Worm (Caenorhabditis elegans) whole organism, young adult: ENCODE data around the gene F40G9.5.
A peak's percentile ranks its signal among the peaks of the same experiment; 100 is the strongest.

Experiments used
- B0035.1 ChIP-seq: sonication (generic microtip); optimal IDR thresholded peaks from 2 replicates; lab custom pipeline; 2016; ENCODE audit warnings: missing genetic modification characterization, mild to moderate bottlenecking, missing compliant biosample characterization, missing genotype, missing genetic modification reagents
- F22D6.2 ChIP-seq: sonication (generic microtip); optimal IDR thresholded peaks from 2 replicates; lab custom pipeline; 2016; ENCODE audit warnings: mild to moderate bottlenecking, missing genetic modification characterization, missing compliant biosample characterization
- F23B12.7 ChIP-seq: sonication (generic microtip); optimal IDR thresholded peaks from 2 replicates; lab custom pipeline; 2017; ENCODE audit warnings: missing genetic modification characterization, mild to moderate bottlenecking, missing compliant biosample characterization, antibody characterized with exemption, moderate library complexity; ENCODE audit not compliant: insufficient read depth
- T07F8.4 ChIP-seq: sonication (generic microtip); optimal IDR thresholded peaks from 2 replicates; lab custom pipeline; 2016; ENCODE audit warnings: mild to moderate bottlenecking, missing genetic modification characterization, moderate library complexity, missing compliant biosample characterization
- Y53G8AR.9 ChIP-seq: fragments of 200-800 bp; sonication (Bioruptor generic); conservative IDR thresholded peaks from 2 replicates; pipeline ENCODE4 v1.3.6; 2022; ENCODE audit warnings: missing genetic modification reagents, missing genetic modification characterization, missing compliant biosample characterization
- Y79H2A.3 ChIP-seq: fragments of 200-800 bp; sonication (Bioruptor generic); conservative IDR thresholded peaks from 2 replicates; pipeline ENCODE4 v1.3.6; 2022; ENCODE audit warnings: missing genetic modification reagents, missing genetic modification characterization, missing compliant biosample characterization
- ZK185.1 ChIP-seq: sonication (generic microtip); optimal IDR thresholded peaks from 2 replicates; lab custom pipeline; 2016; ENCODE audit warnings: mild to moderate bottlenecking, missing genetic modification characterization, missing compliant biosample characterization; ENCODE audit not compliant: poor library complexity, severe bottlenecking
- akir-1 ChIP-seq: fragments of 200-800 bp; sonication (Bioruptor generic); optimal IDR thresholded peaks from 2 replicates; lab custom pipeline; 2018; ENCODE audit warnings: mild to moderate bottlenecking, missing genetic modification characterization, moderate library complexity, missing compliant biosample characterization
- ama-1 ChIP-seq, 3 experiments: fragments of 150-350 bp in 1 of 3; sonication (generic microtip) in 2 of 3; optimal IDR thresholded peaks; 2 replicates each; lab custom pipeline; 2014 to 2018; ENCODE audit warnings: missing biosample characterization in 2 of 3, missing genetic modification characterization in 2 of 3, missing genetic modification reagents in 2 of 3
- atf-7 ChIP-seq: sonication (generic microtip); optimal IDR thresholded peaks from 2 replicates; lab custom pipeline; 2017; ENCODE audit warnings: mild to moderate bottlenecking, missing genetic modification characterization, missing compliant biosample characterization
- athp-1 ChIP-seq: sonication (generic microtip); optimal IDR thresholded peaks from 2 replicates; lab custom pipeline; 2017; ENCODE audit warnings: mild to moderate bottlenecking, missing genetic modification characterization, missing compliant biosample characterization
- attf-3 ChIP-seq: fragments of 200-800 bp; sonication (Bioruptor generic); conservative IDR thresholded peaks from 2 replicates; pipeline ENCODE4 v1.3.6; 2022; ENCODE audit warnings: missing genetic modification reagents, missing genetic modification characterization, missing compliant biosample characterization
- attf-5 ChIP-seq: fragments of 200-800 bp; sonication (Bioruptor generic); optimal IDR thresholded peaks from 2 replicates; lab custom pipeline; 2018; ENCODE audit warnings: mild to moderate bottlenecking, missing genetic modification characterization, missing compliant biosample characterization
- cebp-1 ChIP-seq, 2 experiments: fragments of 200-800 bp in 1 of 2; sonication (Bioruptor generic) in 1 of 2; sonication (generic microtip) in 1 of 2; IDR thresholded peaks in 1 of 2; optimal IDR thresholded peaks in 1 of 2; 2 replicates each; pipeline versions ENCODE4 v1.3.6 to Lab custom; 2017 to 2022; ENCODE audit warnings: missing compliant biosample characterization in 2 of 2, missing genetic modification characterization in 2 of 2, mild to moderate bottlenecking in 1 of 2, missing genetic modification reagents in 1 of 2, moderate library complexity in 1 of 2
- ceh-40 ChIP-seq: fragments of 200-800 bp; sonication (Bioruptor generic); IDR thresholded peaks from 2 replicates; pipeline ENCODE4 v1.3.6; 2022; ENCODE audit warnings: missing genetic modification characterization, missing compliant biosample characterization
- chd-7 ChIP-seq: sonication (generic microtip); optimal IDR thresholded peaks from 2 replicates; lab custom pipeline; 2016; ENCODE audit warnings: mild to moderate bottlenecking, missing genetic modification characterization, moderate library complexity, missing compliant biosample characterization
- dpff-1 ChIP-seq: sonication (generic microtip); optimal IDR thresholded peaks from 2 replicates; lab custom pipeline; 2017; ENCODE audit warnings: mild to moderate bottlenecking, missing genetic modification characterization, missing compliant biosample characterization
- dpl-1 ChIP-seq: fragments of 150-350 bp; optimal IDR thresholded peaks from 2 replicates; lab custom pipeline; 2014; ENCODE audit warnings: missing biosample characterization, missing genetic modification reagents, missing genetic modification characterization
- ekl-4 ChIP-seq: fragments of 200-800 bp; sonication (Bioruptor generic); IDR thresholded peaks from 2 replicates; pipeline ENCODE4 v1.3.6; 2022; ENCODE audit warnings: missing genetic modification reagents, missing genetic modification characterization, missing compliant biosample characterization
- hlh-12 ChIP-seq: sonication (generic microtip); optimal IDR thresholded peaks from 2 replicates; lab custom pipeline; 2016; ENCODE audit warnings: missing genetic modification characterization, missing compliant biosample characterization
- hlh-26 ChIP-seq: fragments of 200-800 bp; sonication (Bioruptor generic); conservative IDR thresholded peaks from 2 replicates; pipeline ENCODE4 v1.3.6; 2022; ENCODE audit warnings: missing genetic modification reagents, missing genetic modification characterization, missing compliant biosample characterization
- lag-1 ChIP-seq: fragments of 200-800 bp; sonication (Bioruptor generic); IDR thresholded peaks from 2 replicates; pipeline ENCODE4 v1.3.6; 2022; ENCODE audit warnings: missing genetic modification reagents, missing genetic modification characterization, missing compliant biosample characterization
- lin-26 ChIP-seq: fragments of 200-800 bp; sonication (Bioruptor generic); IDR thresholded peaks from 2 replicates; pipeline ENCODE4 v1.3.6; 2022; ENCODE audit warnings: missing genetic modification reagents, missing genetic modification characterization, missing compliant biosample characterization
- lin-40 ChIP-seq: sonication (generic microtip); optimal IDR thresholded peaks from 2 replicates; lab custom pipeline; 2016; ENCODE audit warnings: missing genetic modification characterization, mild to moderate bottlenecking, missing compliant biosample characterization, missing genotype, missing genetic modification reagents
- lsl-1 ChIP-seq: fragments of 200-800 bp; sonication (Bioruptor generic); optimal IDR thresholded peaks from 2 replicates; lab custom pipeline; 2018; ENCODE audit warnings: mild to moderate bottlenecking, missing genetic modification characterization, moderate library complexity, missing compliant biosample characterization
- lsy-27 ChIP-seq: sonication (generic microtip); optimal IDR thresholded peaks from 2 replicates; lab custom pipeline; 2017; ENCODE audit warnings: missing genetic modification characterization, mild to moderate bottlenecking, missing compliant biosample characterization, antibody characterized with exemption, missing genotype, borderline replicate concordance; ENCODE audit not compliant: insufficient read depth
- nhr-179 ChIP-seq: sonication (generic microtip); optimal IDR thresholded peaks from 2 replicates; lab custom pipeline; 2016; ENCODE audit warnings: mild to moderate bottlenecking, missing genetic modification characterization, missing compliant biosample characterization
- nhr-80 ChIP-seq: sonication (generic microtip); optimal IDR thresholded peaks from 2 replicates; lab custom pipeline; 2016; ENCODE audit warnings: missing genetic modification characterization, missing compliant biosample characterization
- pbrm-1 ChIP-seq: fragments of 200-800 bp; sonication (Bioruptor generic); IDR thresholded peaks from 2 replicates; pipeline ENCODE4 v1.3.6; 2022; ENCODE audit warnings: missing genetic modification reagents, missing genetic modification characterization, missing compliant biosample characterization
- rec-8 ChIP-seq, 2 experiments: sonication (generic microtip); optimal IDR thresholded peaks; 2 replicates each; lab custom pipeline; 2016; ENCODE audit warnings: mild to moderate bottlenecking in 2 of 2, missing genetic modification characterization in 2 of 2, missing genetic modification reagents in 2 of 2, missing genotype in 2 of 2, missing biosample characterization in 1 of 2, missing compliant biosample characterization in 1 of 2, moderate library complexity in 1 of 2
- repo-1 ChIP-seq: sonication (generic microtip); optimal IDR thresholded peaks from 2 replicates; lab custom pipeline; 2017; ENCODE audit warnings: mild to moderate bottlenecking, missing genetic modification characterization, missing compliant biosample characterization
- sdz-38 ChIP-seq: sonication (generic microtip); optimal IDR thresholded peaks from 2 replicates; lab custom pipeline; 2016; ENCODE audit warnings: missing genotype, missing genetic modification characterization, missing compliant biosample characterization
- sptf-2 ChIP-seq: fragments of 200-800 bp; sonication (Bioruptor generic); optimal IDR thresholded peaks from 2 replicates; lab custom pipeline; 2018; ENCODE audit warnings: mild to moderate bottlenecking, missing genetic modification characterization, missing compliant biosample characterization
- tbp1 ChIP-seq: fragments of 200-800 bp; sonication (Bioruptor generic); optimal IDR thresholded peaks from 2 replicates; lab custom pipeline; 2018; ENCODE audit warnings: mild to moderate bottlenecking, missing genetic modification characterization, missing compliant biosample characterization
- tbx-9 ChIP-seq: sonication (generic microtip); optimal IDR thresholded peaks from 2 replicates; lab custom pipeline; 2016; ENCODE audit warnings: borderline replicate concordance, missing genetic modification characterization, inconsistent platforms, missing compliant biosample characterization
- tlf-1 ChIP-seq: fragments of 200-800 bp; sonication (Bioruptor generic); optimal IDR thresholded peaks from 2 replicates; lab custom pipeline; 2018; ENCODE audit warnings: mild to moderate bottlenecking, missing genetic modification characterization, missing compliant biosample characterization
- unc-62 ChIP-seq: fragments of 150-350 bp; optimal IDR thresholded peaks from 2 replicates; lab custom pipeline; 2014; ENCODE audit warnings: missing biosample characterization, missing genetic modification reagents, missing genetic modification characterization
- zfh-2 ChIP-seq: fragments of 200-800 bp; sonication (Bioruptor generic); conservative IDR thresholded peaks from 2 replicates; pipeline ENCODE4 v1.3.6; 2022; ENCODE audit warnings: missing genetic modification reagents, missing genetic modification characterization, missing compliant biosample characterization
- ztf-22 ChIP-seq: fragments of 200-800 bp; sonication (Bioruptor generic); optimal IDR thresholded peaks from 2 replicates; lab custom pipeline; 2018; ENCODE audit warnings: mild to moderate bottlenecking, missing genetic modification characterization, moderate library complexity, missing compliant biosample characterization
- ztf-26 ChIP-seq: sonication (generic microtip); optimal IDR thresholded peaks from 2 replicates; lab custom pipeline; 2017; ENCODE audit warnings: missing genetic modification characterization, missing compliant biosample characterization
- ztf-6 ChIP-seq: fragments of 200-800 bp; sonication (Bioruptor generic); IDR thresholded peaks from 2 replicates; pipeline ENCODE4 v1.3.6; 2022; ENCODE audit warnings: missing genetic modification reagents, missing genetic modification characterization, missing compliant biosample characterization

Gene F40G9.5

ce11 chrIII:188426-188888 lies 7.4 kb downstream of the F40G9.5 start, which contains the start of gene ubc-20 (continued):
- TF ChIP-seq attf-5 (GFP tag; lab: Kevin White, UChicago) (peak; percentile 70), T07F8.4 (tag; lab: Kevin White, UChicago) (no peak), attf-3 (GFP tag; lab: Robert Waterston, UW) (peak; percentile 95), ceh-40 (GFP tag; lab: Robert Waterston, UW) (no peak), hlh-26 (no peak), ztf-22 (no peak), tbp1 (GFP tag; lab: Kevin White, UChicago) (no peak)

ce11 chrIII:189280-189679 lies 8.2 kb downstream of the F40G9.5 start:
- TF ChIP-seq cebp-1 (GFP tag; IDR thresholded peaks at IDR 0.05; lab: Robert Waterston, UW) (no peak), cebp-1 (tag; optimal IDR thresholded peaks at IDR 0.05; lab: Kevin White, UChicago) (peak; percentile 79), lin-26 (GFP tag; lab: Robert Waterston, UW) (no peak)

- TF ChIP-seq athp-1 (peak; percentile 54), F23B12.7 (tag; lab: Kevin White, UChicago) (no peak), akir-1 (no peak), lag-1 (GFP tag; lab: Robert Waterston, UW) (no peak), nhr-179 (tag; lab: Kevin White, UChicago) (no peak)
These were observed 9.6 kb downstream of the F40G9.5 start, which contains the start of gene cox-17 for ce11 chrIII:190686-191085. Gene cox-17 (plus strand): TSS chrIII:190986.

DNA sequence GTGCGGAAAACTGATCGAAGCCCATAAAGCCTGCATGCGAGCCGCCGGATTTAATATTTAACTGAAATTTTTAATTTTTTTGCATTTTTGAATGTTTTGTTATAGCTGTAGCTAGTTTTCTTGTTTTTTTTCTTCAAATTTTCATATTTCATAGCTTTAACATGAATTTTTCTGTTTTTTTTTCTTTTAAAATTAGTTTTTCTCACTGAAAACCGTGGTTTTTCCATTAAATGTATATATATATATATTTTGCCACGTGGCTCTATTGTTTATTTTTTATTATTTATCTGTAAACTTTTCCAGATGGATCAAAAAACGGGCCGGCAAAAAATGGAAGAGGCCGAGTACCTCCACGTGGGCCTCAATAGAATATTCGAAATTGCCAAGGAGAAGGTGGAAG lies 10.7 kb downstream of the F40G9.5 start, which contains the start of gene sec-20:
sec-20 (plus strand) TSS at position 301 of the 400 bp plus-strand sequence.
- TF ChIP-seq lsl-1 (GFP tag; lab: Kevin White, UChicago) (no peak), sptf-2 (GFP tag; lab: Kevin White, UChicago) (no peak), zfh-2 (GFP tag; lab: Robert Waterston, UW) (no peak), hlh-12 (tag; lab: Kevin White, UChicago) (no peak), ztf-26 (tag; lab: Kevin White, UChicago) (no peak), hlh-26 (no peak), pbrm-1 (no peak), ama-1 (optimal IDR thresholded peaks at IDR 0.05; lab: Kevin White, UChicago) (no peak), ama-1 (GFP tag; optimal IDR thresholded peaks at IDR 0.05; lab: Kevin White, UChicago) (no peak), tbx-9 (tag; lab: Kevin White, UChicago) (no peak), nhr-179 (tag; lab: Kevin White, UChicago) (no peak), ZK185.1 (tag; lab: Kevin White, UChicago) (no peak), unc-62 (GFP tag; lab: Kevin White, UChicago) (no peak), F23B12.7 (tag; lab: Kevin White, UChicago) (no peak), lin-40 (no peak), chd-7 (tag; lab: Kevin White, UChicago) (no peak), B0035.1 (tag; lab: Kevin White, UChicago) (no peak), nhr-80 (tag; lab: Kevin White, UChicago) (no peak), Y53G8AR.9 (GFP tag; lab: Robert Waterston, UW) (no peak), tlf-1 (GFP tag; lab: Kevin White, UChicago) (no peak), ztf-6 (no peak)

DNA sequence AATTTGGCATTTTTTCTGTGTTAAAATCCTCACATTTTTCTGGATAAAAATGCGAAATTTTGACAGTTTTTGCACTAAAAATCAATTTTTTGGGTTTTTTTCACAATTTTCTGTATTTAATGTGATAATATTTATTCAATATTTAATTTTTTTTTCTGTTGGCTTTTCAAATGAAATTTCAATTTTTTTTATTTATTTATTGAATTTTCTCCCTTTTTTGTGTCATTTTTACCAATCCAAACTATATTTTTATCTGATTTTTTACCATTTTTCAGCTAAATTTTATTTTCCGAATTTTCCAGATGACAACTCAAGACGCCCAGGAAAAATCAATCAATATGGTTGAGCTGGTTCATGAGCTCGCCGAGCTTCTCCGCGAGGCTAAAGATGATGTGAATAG lies 13.1 kb downstream of the F40G9.5 start, which contains the start of gene F40G9.17:
F40G9.17 (plus strand) TSS at position 301 of the 400 bp plus-strand sequence.
- no peak for TF ChIP-seq atf-7 (tag; lab: Kevin White, UChicago)
- no peak for TF ChIP-seq sdz-38 (tag; lab: Kevin White, UChicago)
- TF ChIP-seq F22D6.2 (tag; lab: Kevin White, UChicago), result no peak
- TF ChIP-seq pbrm-1, result no peak
- no peak for TF ChIP-seq dpff-1
- no peak for TF ChIP-seq hlh-12 (tag; lab: Kevin White, UChicago)
- no peak for TF ChIP-seq lsy-27
- TF ChIP-seq Y79H2A.3 (GFP tag; lab: Robert Waterston, UW), result no peak
- no peak for TF ChIP-seq rec-8 (tag; optimal IDR thresholded peaks at IDR 0.05; lab: Kevin White, UChicago)
- no peak for TF ChIP-seq nhr-80 (tag; lab: Kevin White, UChicago)
- no peak for TF ChIP-seq repo-1 (tag; lab: Kevin White, UChicago)
- TF ChIP-seq ekl-4 (GFP tag; lab: Robert Waterston, UW), result no peak
- TF ChIP-seq dpl-1 (GFP tag; lab: Kevin White, UChicago), result no peak
